Worm (Caenorhabditis elegans) whole organism, L4 larva: ENCODE measurements around the gene sre-7.

Experiments used
- D1046.2 ChIP-seq: fragments of 200-800 bp; sonication (Bioruptor generic); IDR thresholded peaks from 2 replicates; pipeline ENCODE4 v1.3.6; 2022; ENCODE audit warnings: missing genetic modification characterization, missing compliant biosample characterization
- F10B5.3 ChIP-seq: sonication (generic microtip); optimal IDR thresholded peaks from 2 replicates; lab custom pipeline; 2016; ENCODE audit warnings: mild to moderate bottlenecking, missing genetic modification characterization, missing compliant biosample characterization
- F37D6.2 ChIP-seq: sonication (generic microtip); optimal IDR thresholded peaks from 2 replicates; lab custom pipeline; 2016; ENCODE audit warnings: mild to moderate bottlenecking, missing genetic modification characterization, missing compliant biosample characterization
- R02D3.7 ChIP-seq: fragments of 150-350 bp; sonication (generic microtip); optimal IDR thresholded peaks from 3 replicates; lab custom pipeline; 2014; ENCODE audit warnings: missing biosample characterization, missing genetic modification characterization
- T20F7.1 ChIP-seq: fragments of 200-800 bp; sonication (Bioruptor generic); optimal IDR thresholded peaks from 2 replicates; lab custom pipeline; 2018; ENCODE audit warnings: mild to moderate bottlenecking, missing genetic modification characterization, missing compliant biosample characterization
- T26A8.4 ChIP-seq: fragments of 200-800 bp; sonication (Bioruptor generic); IDR thresholded peaks from 2 replicates; pipeline ENCODE4 v1.3.6; 2022; ENCODE audit warnings: missing genetic modification characterization, missing compliant biosample characterization
- Y5F2A.4 ChIP-seq: fragments of 200-800 bp; sonication (Bioruptor generic); optimal IDR thresholded peaks from 2 replicates; lab custom pipeline; 2018; ENCODE audit warnings: mild to moderate bottlenecking, missing genetic modification characterization, missing compliant biosample characterization
- aha-1 ChIP-seq: fragments of 150-350 bp; peaks from one replicate; lab custom pipeline; 2014; ENCODE audit warnings: missing biosample characterization, missing genetic modification characterization
- ama-1 ChIP-seq: fragments of 150-350 bp; optimal IDR thresholded peaks from 2 replicates; lab custom pipeline; 2014; ENCODE audit warnings: inconsistent platforms, mixed read lengths
- ceh-20 ChIP-seq: fragments of 200-800 bp; sonication (Bioruptor generic); IDR thresholded peaks from 2 replicates; pipeline ENCODE4 v1.3.6; 2022; ENCODE audit warnings: missing genetic modification reagents, missing genetic modification characterization, missing compliant biosample characterization
- ceh-28 ChIP-seq: fragments of 150-350 bp; optimal IDR thresholded peaks from 2 replicates; lab custom pipeline; 2014; ENCODE audit warnings: missing biosample characterization, missing genetic modification reagents, missing genetic modification characterization
- ceh-82 ChIP-seq: sonication (generic microtip); optimal IDR thresholded peaks from 2 replicates; lab custom pipeline; 2017; ENCODE audit warnings: missing biosample characterization, missing genetic modification characterization
- ctbp-1 ChIP-seq: fragments of 200-800 bp; sonication (Bioruptor generic); IDR thresholded peaks from 2 replicates; pipeline ENCODE4 v1.3.6; 2022; ENCODE audit warnings: missing genetic modification reagents, missing genetic modification characterization, missing compliant biosample characterization
- daf-12 ChIP-seq: fragments of 150-350 bp; optimal IDR thresholded peaks from 2 replicates; lab custom pipeline; 2014; ENCODE audit warnings: missing biosample characterization, missing genetic modification reagents, missing genetic modification characterization
- daf-16 ChIP-seq, 3 experiments: sonication (generic microtip); optimal IDR thresholded peaks; 2 replicates each; lab custom pipeline; 2016 to 2017; ENCODE audit warnings: missing genetic modification characterization in 3 of 3, missing genetic modification reagents in 3 of 3, mild to moderate bottlenecking in 2 of 3, missing compliant biosample characterization in 2 of 3, missing biosample characterization in 1 of 3, moderate library complexity in 1 of 3
- daf-19 ChIP-seq: fragments of 200-800 bp; sonication (Bioruptor generic); conservative IDR thresholded peaks from 2 replicates; pipeline ENCODE4 v1.3.6; 2022; ENCODE audit warnings: missing genetic modification characterization, missing compliant biosample characterization
- dmd-6 ChIP-seq: fragments of 200-800 bp; sonication (Bioruptor generic); IDR thresholded peaks from 2 replicates; pipeline ENCODE4 v1.3.6; 2022; ENCODE audit warnings: missing genetic modification reagents, missing genetic modification characterization, missing compliant biosample characterization
- dpl-1 ChIP-seq: fragments of 150-350 bp; optimal IDR thresholded peaks from 2 replicates; lab custom pipeline; 2014; ENCODE audit warnings: missing biosample characterization, missing genetic modification reagents, missing genetic modification characterization
- duxl-1 ChIP-seq: sonication (generic microtip); optimal IDR thresholded peaks from 2 replicates; lab custom pipeline; 2016; ENCODE audit warnings: mild to moderate bottlenecking, missing genetic modification characterization, moderate library complexity, missing compliant biosample characterization; ENCODE audit not compliant: poor library complexity
- egl-27 ChIP-seq: sonication (generic microtip); optimal IDR thresholded peaks from 3 replicates; lab custom pipeline; 2017; ENCODE audit warnings: missing biosample characterization, missing genetic modification reagents, missing genetic modification characterization
- gei-8 ChIP-seq: fragments of 200-800 bp; sonication (Bioruptor generic); optimal IDR thresholded peaks from 2 replicates; lab custom pipeline; 2018; ENCODE audit warnings: mild to moderate bottlenecking, missing genetic modification characterization, missing compliant biosample characterization
- hif-1 ChIP-seq, 2 experiments: sonication (generic microtip); optimal IDR thresholded peaks; 2 replicates each; lab custom pipeline; 2016 to 2017; ENCODE audit warnings: missing compliant biosample characterization in 2 of 2, missing genetic modification characterization in 2 of 2, missing genetic modification reagents in 2 of 2, missing genotype in 2 of 2, mild to moderate bottlenecking in 1 of 2
- hlh-30 ChIP-seq: sonication (generic microtip); optimal IDR thresholded peaks from 2 replicates; lab custom pipeline; 2017; ENCODE audit warnings: antibody characterized with exemption, mild to moderate bottlenecking, missing genetic modification characterization, missing compliant biosample characterization; ENCODE audit not compliant: insufficient read depth
- hmg-1.1 ChIP-seq: fragments of 200-800 bp; sonication (Bioruptor generic); IDR thresholded peaks from 2 replicates; pipeline ENCODE4 v1.3.6; 2022; ENCODE audit warnings: missing genetic modification reagents, missing genetic modification characterization, missing compliant biosample characterization
- lim-7 ChIP-seq: fragments of 200-800 bp; sonication (Bioruptor generic); IDR thresholded peaks from 2 replicates; pipeline ENCODE4 v1.3.6; 2022; ENCODE audit warnings: missing genetic modification characterization, missing compliant biosample characterization
- lin-1 ChIP-seq: fragments of 200-800 bp; sonication (Bioruptor generic); IDR thresholded peaks from 2 replicates; pipeline ENCODE4 v1.3.6; 2022; ENCODE audit warnings: missing genetic modification reagents, missing genetic modification characterization, missing compliant biosample characterization
- lin-15B ChIP-seq: fragments of 150-350 bp; sonication (generic microtip); optimal IDR thresholded peaks from 3 replicates; lab custom pipeline; 2014; ENCODE audit warnings: missing biosample characterization, missing genetic modification characterization
- lsy-2 ChIP-seq, 2 experiments: fragments of 150-350 bp in 1 of 2; sonication (generic microtip) in 1 of 2; optimal IDR thresholded peaks; 2 replicates each; lab custom pipeline; 2014 to 2017; ENCODE audit warnings: missing biosample characterization in 2 of 2, missing genetic modification characterization in 2 of 2
- madf-9 ChIP-seq: fragments of 200-800 bp; sonication (Bioruptor generic); conservative IDR thresholded peaks from 2 replicates; pipeline ENCODE4 v1.3.6; 2022; ENCODE audit warnings: missing genetic modification reagents, missing genetic modification characterization, missing compliant biosample characterization
- mdl-1 ChIP-seq, 2 experiments: fragments of 150-350 bp in 1 of 2; sonication (generic microtip) in 1 of 2; optimal IDR thresholded peaks; 2 replicates each; lab custom pipeline; 2014 to 2017; ENCODE audit warnings: missing biosample characterization in 2 of 2, missing genetic modification characterization in 2 of 2
- mep-1 ChIP-seq: fragments of 150-350 bp; sonication (generic microtip); optimal IDR thresholded peaks from 3 replicates; lab custom pipeline; 2014; ENCODE audit warnings: missing biosample characterization, missing genetic modification characterization
- mes-2 ChIP-seq: sonication (generic microtip); optimal IDR thresholded peaks from 2 replicates; lab custom pipeline; 2016; ENCODE audit warnings: missing genotype, mild to moderate bottlenecking, missing genetic modification characterization, missing compliant biosample characterization; ENCODE audit not compliant: poor library complexity, severe bottlenecking
- mxl-2 ChIP-seq: fragments of 200-800 bp; sonication (Bioruptor generic); conservative IDR thresholded peaks from 2 replicates; pipeline ENCODE4 v1.3.6; 2022; ENCODE audit warnings: missing genetic modification reagents, missing genetic modification characterization, missing compliant biosample characterization
- mxl-3 ChIP-seq: fragments of 200-800 bp; sonication (Bioruptor generic); optimal IDR thresholded peaks from 2 replicates; lab custom pipeline; 2018; ENCODE audit warnings: mild to moderate bottlenecking, missing genetic modification characterization, missing compliant biosample characterization
- nhr-102 ChIP-seq: sonication (generic microtip); optimal IDR thresholded peaks from 2 replicates; lab custom pipeline; 2016; ENCODE audit warnings: mild to moderate bottlenecking, missing genetic modification characterization, moderate library complexity, missing compliant biosample characterization
- nhr-25 ChIP-seq: sonication (generic microtip); optimal IDR thresholded peaks from 2 replicates; lab custom pipeline; 2017; ENCODE audit warnings: missing genetic modification characterization, mild to moderate bottlenecking, missing compliant biosample characterization, antibody characterized with exemption, moderate library complexity, borderline replicate concordance; ENCODE audit not compliant: insufficient read depth
- nhr-28 ChIP-seq: fragments of 150-350 bp; optimal IDR thresholded peaks from 2 replicates; lab custom pipeline; 2014; ENCODE audit warnings: missing biosample characterization, missing genetic modification characterization
- nhr-42 ChIP-seq: fragments of 200-800 bp; sonication (Bioruptor generic); IDR thresholded peaks from 2 replicates; pipeline ENCODE4 v1.3.6; 2022; ENCODE audit warnings: missing genetic modification characterization, missing compliant biosample characterization
- nhr-6 ChIP-seq: fragments of 150-350 bp; optimal IDR thresholded peaks from 2 replicates; lab custom pipeline; 2014; ENCODE audit warnings: missing biosample characterization, missing genetic modification characterization
- nhr-77 ChIP-seq: fragments of 150-350 bp; optimal IDR thresholded peaks from 2 replicates; lab custom pipeline; 2014; ENCODE audit warnings: missing biosample characterization, missing genetic modification characterization
- pha-4 ChIP-seq, 2 experiments: fragments of 150-350 bp in 1 of 2; fragments of 200-800 bp in 1 of 2; sonication (Bioruptor generic) in 1 of 2; IDR thresholded peaks in 1 of 2; optimal IDR thresholded peaks in 1 of 2; 2 replicates each; pipeline versions ENCODE4 v1.3.6 to Lab custom; 2014 to 2022; ENCODE audit warnings: missing genetic modification characterization in 2 of 2, missing genetic modification reagents in 2 of 2, missing biosample characterization in 1 of 2, missing compliant biosample characterization in 1 of 2
- saeg-2 ChIP-seq: fragments of 200-800 bp; sonication (Bioruptor generic); IDR thresholded peaks from 2 replicates; pipeline ENCODE4 v1.3.6; 2022; ENCODE audit warnings: missing genetic modification reagents, missing genetic modification characterization, missing compliant biosample characterization
- snpc-1.2 ChIP-seq: fragments of 200-800 bp; sonication (Bioruptor generic); IDR thresholded peaks from 2 replicates; pipeline ENCODE4 v1.3.6; 2022; ENCODE audit warnings: missing genetic modification reagents, missing genetic modification characterization, missing compliant biosample characterization
- snpc-4 ChIP-seq: fragments of 150-350 bp; optimal IDR thresholded peaks from 2 replicates; lab custom pipeline; 2014; ENCODE audit warnings: missing biosample characterization, missing genetic modification characterization
- tra-1 ChIP-seq: fragments of 200-800 bp; sonication (Bioruptor generic); IDR thresholded peaks from 2 replicates; pipeline ENCODE4 v1.3.6; 2022; ENCODE audit warnings: missing genetic modification reagents, missing genetic modification characterization, missing compliant biosample characterization
- zfp-2 ChIP-seq: sonication (generic microtip); optimal IDR thresholded peaks from 2 replicates; lab custom pipeline; 2016; ENCODE audit warnings: mild to moderate bottlenecking, missing genetic modification characterization, missing compliant biosample characterization
- zfp-3 ChIP-seq: fragments of 200-800 bp; sonication (Bioruptor generic); conservative IDR thresholded peaks from 2 replicates; pipeline ENCODE4 v1.3.6; 2022; ENCODE audit warnings: missing genetic modification reagents, missing genetic modification characterization, missing compliant biosample characterization
- zip-2 ChIP-seq: fragments of 150-350 bp; optimal IDR thresholded peaks from 2 replicates; lab custom pipeline; 2014; ENCODE audit warnings: missing biosample characterization, missing genetic modification characterization

Gene sre-7

ce11 chrV:14197651-14198050 is 46.4 kb upstream of the sre-7 start (continued):
- peak; percentile 7 for TF ChIP-seq R02D3.7 (tag; lab: Kevin White, UChicago)
- TF ChIP-seq hlh-30 = peak; percentile 52
- peak; percentile 37; the same call in 1 of the 2 replicates for TF ChIP-seq tra-1 (GFP tag; lab: Robert Waterston, UW)
- TF ChIP-seq nhr-25 (tag; lab: Kevin White, UChicago) = no peak
- 0 out of 2 replicates have a peak, but pooled peaks have one; percentile 36 for TF ChIP-seq ceh-20 (GFP tag; lab: Robert Waterston, UW)
- TF ChIP-seq mes-2 = peak; percentile 64
- TF ChIP-seq nhr-42 (GFP tag; lab: Robert Waterston, UW) = no peak
- no peak for TF ChIP-seq gei-8 (GFP tag; lab: Kevin White, UChicago)
- TF ChIP-seq madf-9 = no peak
- TF ChIP-seq hif-1 (tag; optimal IDR thresholded peaks at IDR 0.05; lab: Kevin White, UChicago) = peak in 1 of 2 experiments; percentile 41
- no peak; the same call in 1 of the 2 replicates for TF ChIP-seq dmd-6 (GFP tag; lab: Robert Waterston, UW)
- TF ChIP-seq dpl-1 = peak; percentile 7
- no peak for TF ChIP-seq lim-7
- peak; percentile 44; the same call in 1 of the 2 replicates for TF ChIP-seq pha-4 (GFP tag; IDR thresholded peaks at IDR 0.05; lab: Robert Waterston, UW)
- TF ChIP-seq pha-4 (tag; optimal IDR thresholded peaks at IDR 0.05; lab: Kevin White, UChicago) = no peak
- TF ChIP-seq zfp-3 (GFP tag; lab: Robert Waterston, UW) = no peak; the same call in 1 of the 2 replicates
- TF ChIP-seq nhr-102 = peak; percentile 26
- peak; percentile 57 for TF ChIP-seq aha-1 (tag; lab: Kevin White, UChicago)
- TF ChIP-seq F37D6.2 = no peak
- TF ChIP-seq F10B5.3 (tag; lab: Kevin White, UChicago) = no peak
- TF ChIP-seq ama-1 (lab: Kevin White, UChicago) = peak; percentile 87
- TF ChIP-seq saeg-2 = no peak
- 0 out of 2 replicates have a peak, but pooled peaks have one; percentile 41 for TF ChIP-seq ctbp-1 (GFP tag; lab: Robert Waterston, UW)
- no peak for TF ChIP-seq T20F7.1 (GFP tag; lab: Kevin White, UChicago)
- TF ChIP-seq lsy-2 (tag; optimal IDR thresholded peaks at IDR 0.05; lab: Kevin White, UChicago) = peak in 1 of 2 experiments; percentile 68
- TF ChIP-seq mxl-3 = peak; percentile 5
- TF ChIP-seq daf-16 (GFP tag; optimal IDR thresholded peaks at IDR 0.05; lab: Kevin White, UChicago) = peak in 1 of 2 experiments; percentile 10
- TF ChIP-seq daf-16 (tag; optimal IDR thresholded peaks at IDR 0.05; lab: Kevin White, UChicago) = peak; percentile 49
- TF ChIP-seq lin-15B (tag; lab: Kevin White, UChicago) = no peak
- no peak for TF ChIP-seq nhr-6 (tag; lab: Kevin White, UChicago)
- TF ChIP-seq zip-2 (tag; lab: Kevin White, UChicago) = no peak
- no peak for TF ChIP-seq snpc-4
- no peak for TF ChIP-seq daf-19
- TF ChIP-seq T26A8.4 (GFP tag; lab: Robert Waterston, UW) = peak; percentile 65
- no peak for TF ChIP-seq Y5F2A.4
- TF ChIP-seq lin-1 (GFP tag; lab: Robert Waterston, UW) = peak; percentile 59; the same call in 1 of the 2 replicates

DNA sequence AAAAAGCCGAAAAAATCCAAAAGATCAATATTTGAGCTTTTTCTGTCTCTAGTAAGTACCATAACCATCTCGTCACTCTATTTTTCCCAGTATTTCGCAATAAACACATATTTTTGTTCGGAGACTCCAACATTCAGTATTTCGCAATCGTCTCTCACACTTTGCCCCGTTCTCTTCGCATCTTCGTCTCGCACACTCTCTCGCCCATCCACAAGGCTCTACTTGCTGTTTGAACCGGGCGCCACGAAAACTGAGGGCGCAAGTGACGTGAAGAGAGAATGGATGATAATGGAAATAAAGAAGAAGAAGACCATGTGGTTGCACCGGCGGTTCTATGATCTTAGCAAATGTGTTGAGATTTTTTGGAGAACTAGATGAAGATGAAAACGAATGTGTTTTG is 43.9 kb upstream of the sre-7 start:
- TF ChIP-seq mxl-2 (GFP tag; lab: Robert Waterston, UW) = no peak
- TF ChIP-seq daf-12 (tag; lab: Kevin White, UChicago) = no peak
- peak; percentile 18 for TF ChIP-seq zfp-2 (tag; lab: Kevin White, UChicago)
- TF ChIP-seq nhr-77 (tag; lab: Kevin White, UChicago) = peak; percentile 97
- TF ChIP-seq zip-2 (tag; lab: Kevin White, UChicago) = peak; percentile 35
- peak; percentile 100 for TF ChIP-seq nhr-28 (tag; lab: Kevin White, UChicago)
- no peak for TF ChIP-seq egl-27 (tag; lab: Kevin White, UChicago)
- peak; percentile 98 for TF ChIP-seq nhr-6 (tag; lab: Kevin White, UChicago)
- TF ChIP-seq ceh-28 = peak; percentile 43
- peak; percentile 96 for TF ChIP-seq mep-1 (tag; lab: Kevin White, UChicago)
- TF ChIP-seq ceh-20 (GFP tag; lab: Robert Waterston, UW) = peak; percentile 85
- 0 out of 2 replicates have a peak, but pooled peaks have one; percentile 29 for TF ChIP-seq lim-7
- TF ChIP-seq duxl-1 (tag; lab: Kevin White, UChicago) = peak; percentile 12
- peak; percentile 93 for TF ChIP-seq hmg-1.1
- peak; percentile 54 to 95 for TF ChIP-seq mdl-1 (tag; optimal IDR thresholded peaks at IDR 0.05; lab: Kevin White, UChicago)
- TF ChIP-seq nhr-25 (tag; lab: Kevin White, UChicago) = peak; percentile 29
- no peak for TF ChIP-seq snpc-1.2 (GFP tag; lab: Robert Waterston, UW)
- peak; percentile 12 to 76 for TF ChIP-seq daf-16 (GFP tag; optimal IDR thresholded peaks at IDR 0.05; lab: Kevin White, UChicago)
- peak; percentile 86 for TF ChIP-seq daf-16 (tag; optimal IDR thresholded peaks at IDR 0.05; lab: Kevin White, UChicago)
- peak; percentile 65; the same call in 1 of the 2 replicates for TF ChIP-seq D1046.2 (GFP tag; lab: Robert Waterston, UW)
- TF ChIP-seq lin-15B (tag; lab: Kevin White, UChicago) = no peak
- no peak for TF ChIP-seq ceh-82 (tag; lab: Kevin White, UChicago)
- TF ChIP-seq T26A8.4 (GFP tag; lab: Robert Waterston, UW) = peak; percentile 84
